Fruit fly (Drosophila melanogaster) whole organism, pupa: ENCODE data around the gene DCAF12.

Experiments used
- CG13204 ChIP-seq: fragments of 200-800 bp; sonication (Bioruptor generic); optimal IDR thresholded peaks from 2 replicates; lab custom pipeline; 2018; ENCODE audit warnings: missing biosample characterization, mild to moderate bottlenecking, missing genetic modification characterization, moderate library complexity
- CG14655 ChIP-seq: fragments of 200-800 bp; sonication (Bioruptor generic); optimal IDR thresholded peaks from 3 replicates; lab custom pipeline; 2017; ENCODE audit warnings: mild to moderate bottlenecking, missing biosample characterization, missing genetic modification reagents, missing genetic modification characterization
- CG32121 ChIP-seq: fragments of 200-800 bp; sonication (Bioruptor generic); IDR thresholded peaks from 2 replicates; pipeline ENCODE4 v1.3.6; 2022; ENCODE audit warnings: missing biosample characterization, missing genetic modification characterization
- CG8301 ChIP-seq: fragments of 200-800 bp; sonication (Bioruptor generic); optimal IDR thresholded peaks from 2 replicates; lab custom pipeline; 2018; ENCODE audit warnings: missing biosample characterization, mild to moderate bottlenecking, missing genetic modification characterization
- CG9948 ChIP-seq: fragments of 200-800 bp; sonication (Bioruptor generic); optimal IDR thresholded peaks from 2 replicates; lab custom pipeline; 2018; ENCODE audit warnings: missing biosample characterization, mild to moderate bottlenecking, missing genetic modification characterization, moderate library complexity

DNA sequence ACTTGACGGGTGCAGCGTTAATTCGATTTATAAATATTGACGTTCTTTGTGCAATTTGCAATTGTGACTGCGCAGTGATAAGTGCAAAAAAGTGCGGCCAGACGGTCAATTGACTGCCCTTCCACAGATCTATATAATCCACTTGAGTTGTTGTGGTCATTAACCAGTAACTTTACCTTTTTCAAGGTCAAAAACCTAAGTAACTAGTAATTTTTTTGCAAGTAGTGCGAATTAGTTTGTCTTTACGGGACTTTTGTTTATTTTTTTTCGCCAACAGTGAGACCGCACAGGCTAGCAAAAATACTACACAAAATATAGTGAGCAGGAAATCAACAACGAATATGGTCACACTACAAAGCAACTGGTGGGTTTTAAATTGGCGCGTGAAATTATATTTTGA is 42.2 kb downstream of the DCAF12 start, which contains the start of gene Tango9:
- no peak for TF ChIP-seq CG13204 (GFP tag; lab: Kevin White, UChicago)
- no peak for TF ChIP-seq CG8301 (tag; lab: Kevin White, UChicago)
- TF ChIP-seq CG32121 (GFP tag; lab: Robert Waterston, UW): no peak
- peak; percentile 23 for TF ChIP-seq CG9948 (tag; lab: Kevin White, UChicago)
- TF ChIP-seq CG14655 (GFP tag; lab: Kevin White, UChicago): no peak
